Fruit fly (Drosophila melanogaster): ENCODE results near the gene CG14907.

DNA sequence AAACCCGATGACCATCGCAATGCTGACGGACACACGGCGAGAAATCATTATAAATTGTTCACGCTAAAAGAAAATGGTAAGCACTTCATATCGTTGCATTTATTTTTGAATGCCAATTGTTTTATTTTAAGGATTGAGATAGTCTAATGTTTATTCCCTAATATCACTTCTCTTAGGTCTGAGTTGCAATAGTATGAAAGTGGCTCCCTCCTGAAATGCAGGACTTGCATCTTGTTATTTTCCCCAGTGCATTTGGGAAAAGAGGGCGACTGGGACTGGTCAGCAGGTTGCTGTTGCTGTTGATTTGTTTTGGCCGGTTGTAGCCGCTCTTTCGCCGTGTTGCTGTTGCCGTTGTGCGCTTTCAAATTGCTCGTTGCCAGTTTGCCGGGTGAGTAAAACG, 24.4 kb upstream of the CG14907 start:
- TF ChIP-seq ovo (GFP tag; optimal IDR thresholded peaks at IDR 0.05), result no peak
- TF ChIP-seq kay (GFP tag; ENCODE audit: borderline replicate concordance), result no peak
- no peak for TF ChIP-seq CG7101 (tag; optimal IDR thresholded peaks at IDR 0.05)
- TF ChIP-seq tj (GFP tag; optimal IDR thresholded peaks at IDR 0.05), result no peak
- no peak for TF ChIP-seq Hr96 (GFP tag; optimal IDR thresholded peaks at IDR 0.05)
- TF ChIP-seq Clk (GFP tag; optimal IDR thresholded peaks at IDR 0.05), result no peak
- TF ChIP-seq Mnt (GFP tag; optimal IDR thresholded peaks at IDR 0.05), result no peak
- TF ChIP-seq CG11617 (GFP tag; optimal IDR thresholded peaks at IDR 0.05), result no peak
- TF ChIP-seq CG14711 (tag; optimal IDR thresholded peaks at IDR 0.05), result no peak
- TF ChIP-seq CG12768 (GFP tag; optimal IDR thresholded peaks at IDR 0.05), result no peak
- no peak for TF ChIP-seq Crg-1 (GFP tag; optimal IDR thresholded peaks at IDR 0.05)
- TF ChIP-seq cic (GFP tag; optimal IDR thresholded peaks at IDR 0.05), result no peak
- TF ChIP-seq cnc (optimal IDR thresholded peaks at IDR 0.05), result no peak
